Worm (Caenorhabditis elegans) whole organism, dauer: ENCODE results near the gene slc-46A.
"Not testable (repeated sequence)": the region's sequence is repeated elsewhere in the genome, so short reads cannot be mapped to it uniquely, and the experiment has no call there.

ENCODE experiments used
- unc-62 ChIP-seq: sonication (generic microtip); optimal IDR thresholded peaks from 2 replicates; lab custom pipeline; 2017; ENCODE audit warnings: missing biosample characterization, missing genetic modification reagents, missing genetic modification characterization

slc-46A gene

DNA sequence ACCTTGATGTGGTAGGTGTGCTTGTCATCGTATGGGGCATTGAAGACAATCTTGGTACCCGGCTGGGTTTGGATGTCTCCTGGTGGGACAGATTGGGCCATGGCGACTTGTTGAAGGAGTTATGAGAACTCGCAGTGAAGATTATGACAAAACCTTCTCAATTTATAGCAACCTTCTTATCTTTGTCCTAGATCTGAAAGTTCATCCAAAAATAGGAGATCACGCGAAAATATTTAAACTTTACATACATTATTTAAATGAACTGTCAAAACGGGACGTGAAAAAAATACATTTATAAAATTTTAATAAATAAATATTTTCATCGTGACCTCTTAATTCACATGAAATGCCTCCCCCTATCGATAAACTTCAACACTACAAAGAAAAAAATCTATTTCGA is 6.0 kb upstream of the slc-46A start, which contains the start of the genes msp-59 and ZK354.2:
msp-59 (minus strand) TSS at position 101 of the 400 bp plus-strand sequence.
ZK354.2 (plus strand) TSS at position 395 of the 400 bp plus-strand sequence.
- not testable (repeated sequence) for TF ChIP-seq unc-62 (GFP tag; lab: Kevin White, UChicago)

DNA sequence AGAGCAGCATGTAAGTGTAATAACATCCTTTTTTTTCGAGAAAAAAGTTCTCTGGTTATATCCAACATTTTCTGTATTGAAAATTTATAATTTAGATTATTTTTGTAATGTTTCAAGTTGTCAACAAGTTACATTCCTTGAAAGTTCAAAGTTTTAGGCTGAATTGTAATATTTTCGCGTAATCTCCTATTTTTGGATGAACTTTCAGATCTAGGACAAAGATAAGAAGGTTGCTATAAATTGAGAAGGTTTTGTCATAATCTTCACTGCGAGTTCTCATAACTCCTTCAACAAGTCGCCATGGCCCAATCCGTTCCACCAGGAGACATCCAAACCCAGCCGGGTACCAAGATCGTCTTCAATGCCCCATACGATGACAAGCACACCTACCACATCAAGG is 2.8 kb upstream of the slc-46A start, which contains the start of gene msp-65:
msp-65 (plus strand) TSS at position 301 of the 400 bp plus-strand sequence.
- TF ChIP-seq unc-62 (GFP tag; lab: Kevin White, UChicago) = not testable (repeated sequence)

DNA sequence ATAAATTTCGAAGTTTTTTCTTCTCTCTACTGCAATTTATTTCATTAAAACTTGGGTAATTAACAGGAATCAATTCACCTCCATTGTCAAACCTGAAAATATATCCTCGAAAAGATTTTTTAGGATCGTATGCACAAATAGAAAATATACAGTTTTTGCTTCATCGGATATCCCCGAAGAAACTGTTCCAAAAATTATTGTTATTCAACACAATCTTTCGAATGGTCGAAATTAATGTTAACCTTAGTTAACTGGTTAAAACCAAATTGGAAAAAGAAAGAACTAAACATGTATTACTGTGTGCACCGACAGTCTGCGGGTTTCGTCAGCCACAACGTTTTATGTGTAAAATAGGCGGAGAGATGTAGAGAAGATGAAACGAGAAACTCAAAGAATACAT is 1.9 kb upstream of the slc-46A start:
- no peak for TF ChIP-seq unc-62 (GFP tag; lab: Kevin White, UChicago)

DNA sequence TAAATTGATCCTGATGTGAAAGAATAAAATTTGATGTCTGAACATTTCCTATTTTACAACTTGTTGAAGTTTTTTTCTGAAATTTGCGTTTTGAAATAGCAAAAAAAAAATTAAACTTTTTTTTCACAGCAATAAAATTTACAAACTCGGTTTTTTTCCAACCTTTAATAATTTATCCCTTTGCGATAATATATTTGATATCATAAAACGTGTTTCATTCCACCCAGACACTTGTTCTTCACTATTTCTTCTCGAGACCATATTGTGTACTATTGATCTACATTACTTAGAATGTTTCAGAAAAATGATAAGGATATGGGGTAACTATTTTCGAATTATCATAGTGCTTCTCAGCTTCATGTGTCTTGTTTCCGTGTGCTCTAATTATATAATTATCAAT is 7.1 kb downstream of the slc-46A start, which contains the start of gene Y4C6B.4:
Y4C6B.4 (plus strand) TSS at position 301 of the 400 bp plus-strand sequence.
- no peak for TF ChIP-seq unc-62 (GFP tag; lab: Kevin White, UChicago)

ce11 chrIV:5332178-5332577 is 13.1 kb downstream of the slc-46A start, which contains the start of gene Y4C6B.3:
Gene Y4C6B.3 (plus strand): TSS chrIV:5332478.
- no peak for TF ChIP-seq unc-62 (GFP tag; lab: Kevin White, UChicago)

- no peak for TF ChIP-seq unc-62 (GFP tag; lab: Kevin White, UChicago)
Observed at ce11 chrIV:5333484-5333883, 14.4 kb downstream of the slc-46A start.

- TF ChIP-seq unc-62 (GFP tag; lab: Kevin White, UChicago) = no peak
Observed at ce11 chrIV:5334518-5334917, 15.5 kb downstream of the slc-46A start.

ce11 chrIV:5337649-5338048 is 18.6 kb downstream of the slc-46A start:
- TF ChIP-seq unc-62 (GFP tag; lab: Kevin White, UChicago) = no peak

DNA sequence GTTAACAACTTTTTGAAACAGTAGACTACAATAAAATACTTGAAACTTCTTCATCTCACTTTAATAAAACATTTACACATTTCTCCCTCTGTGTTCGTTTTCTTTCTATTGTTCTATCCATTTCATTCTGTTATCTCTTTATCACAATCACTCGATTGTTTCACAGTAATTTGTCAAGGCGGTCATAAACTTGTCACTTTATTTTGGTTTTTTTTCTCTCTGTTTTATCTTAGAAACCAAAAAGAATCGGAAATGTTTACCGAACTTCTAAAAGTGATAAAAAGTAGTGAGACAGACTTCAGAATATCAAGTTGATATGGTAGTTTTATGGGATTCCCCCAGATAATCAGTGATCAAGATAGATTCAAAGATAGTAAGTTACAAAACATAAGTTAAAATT is 20.2 kb downstream of the slc-46A start, which contains the start of gene Y4C6B.2:
Y4C6B.2 (plus strand) TSS at position 320 of the 400 bp plus-strand sequence.
- no peak for TF ChIP-seq unc-62 (GFP tag; lab: Kevin White, UChicago)

DNA sequence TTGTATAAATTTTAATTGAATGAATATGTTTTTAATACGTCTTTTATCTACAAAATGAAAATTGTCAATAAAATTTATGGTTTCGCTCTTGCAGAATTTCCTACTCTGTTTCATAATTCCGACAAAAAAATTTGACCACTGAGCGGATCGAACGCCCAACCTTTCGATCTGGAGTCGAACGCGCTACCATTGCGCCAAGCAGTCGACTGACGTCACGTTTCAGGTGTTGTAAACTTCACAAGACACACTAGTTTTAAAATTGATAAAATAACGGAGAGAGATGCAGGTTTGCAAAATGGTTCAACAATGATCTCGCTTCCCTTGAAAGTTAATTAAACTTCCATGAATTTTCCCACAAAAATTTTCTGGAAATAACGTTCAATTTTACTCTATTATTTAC is 25.1 kb downstream of the slc-46A start:
- no peak for TF ChIP-seq unc-62 (GFP tag; lab: Kevin White, UChicago)

DNA sequence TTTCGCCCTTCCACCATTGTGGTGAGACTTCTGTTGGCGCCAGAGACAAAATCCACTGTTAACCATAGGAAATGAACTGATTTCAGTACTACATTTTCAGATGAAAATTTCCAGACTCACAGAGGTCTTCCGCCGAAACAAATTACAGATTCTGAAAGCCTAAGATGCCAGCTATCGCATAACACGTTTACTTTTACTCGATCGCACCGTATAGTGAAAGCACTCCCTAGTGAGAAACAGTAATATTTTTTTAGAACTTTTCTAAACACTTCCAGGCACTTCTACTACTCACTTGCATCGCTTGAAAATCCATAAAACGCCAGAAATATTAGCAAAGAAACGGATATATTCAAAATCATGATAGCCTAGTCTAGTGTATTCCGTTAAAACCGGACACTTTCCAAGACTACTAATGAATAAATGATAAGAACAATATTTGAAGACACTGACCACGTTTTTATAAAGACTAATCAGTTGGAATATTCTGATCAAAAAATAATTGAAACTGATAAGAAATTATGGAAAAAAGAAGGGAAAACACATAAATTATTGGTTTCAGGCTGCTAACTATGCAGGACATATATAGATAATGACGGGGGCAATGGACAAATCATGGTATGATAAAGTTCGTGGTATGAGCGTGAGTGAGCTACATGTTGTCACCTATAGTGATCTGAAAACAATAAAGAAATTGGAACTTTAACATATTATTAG is 31.6 kb downstream of the slc-46A start, which contains the start of gene gba-4:
gba-4 (minus strand) TSS at position 418 of the 714 bp plus-strand sequence.
- TF ChIP-seq unc-62 (GFP tag; lab: Kevin White, UChicago) = not testable (repeated sequence)

DNA sequence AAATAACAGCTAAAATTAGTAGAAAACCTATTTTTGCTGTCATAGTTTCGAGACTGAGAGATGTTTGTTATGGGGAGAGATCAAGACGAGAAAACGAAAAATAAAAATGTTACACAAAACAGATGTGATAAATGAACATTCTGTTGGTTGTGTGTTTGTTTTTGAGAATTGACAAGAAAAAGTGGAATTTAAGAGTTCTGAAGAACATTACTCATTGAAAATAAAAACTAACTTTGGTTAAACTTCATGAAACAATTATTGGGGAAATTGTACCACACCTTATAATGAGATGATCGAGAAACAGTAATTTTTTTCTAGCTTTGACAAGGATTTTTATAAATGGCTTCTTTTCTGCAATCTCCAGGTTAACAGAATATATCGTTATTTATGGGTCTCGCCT is 34.3 kb downstream of the slc-46A start, which contains the start of gene Y4C6B.7:
Y4C6B.7 (minus strand) TSS at position 101 of the 400 bp plus-strand sequence.
- TF ChIP-seq unc-62 (GFP tag; lab: Kevin White, UChicago) = no peak

DNA sequence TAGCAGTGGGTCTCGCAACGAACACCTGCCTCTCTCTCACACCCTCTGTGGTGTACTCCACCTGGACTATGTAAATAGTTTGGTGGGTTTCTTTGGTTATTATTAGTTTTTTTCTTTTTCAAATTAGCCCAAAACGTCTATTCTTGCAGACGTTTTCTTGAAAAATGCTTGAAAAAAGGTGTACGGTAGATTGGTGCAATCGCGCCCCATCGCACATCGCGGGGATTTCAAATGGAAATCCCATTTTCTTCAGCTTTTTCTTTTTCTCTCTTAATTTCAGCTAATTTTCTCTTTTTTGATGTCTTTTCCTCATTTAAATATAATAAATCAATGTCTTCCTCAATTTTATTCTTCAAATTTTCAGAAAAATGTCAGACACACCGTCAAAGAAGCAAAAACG is 35.1 kb downstream of the slc-46A start, which contains the start of gene Y4C6B.1:
Y4C6B.1 (plus strand) TSS at position 365 of the 400 bp plus-strand sequence.
- no peak for TF ChIP-seq unc-62 (GFP tag; lab: Kevin White, UChicago)

- TF ChIP-seq unc-62 (GFP tag; lab: Kevin White, UChicago) = no peak
Observed at ce11 chrIV:5354564-5354963, 35.5 kb downstream of the slc-46A start.

DNA sequence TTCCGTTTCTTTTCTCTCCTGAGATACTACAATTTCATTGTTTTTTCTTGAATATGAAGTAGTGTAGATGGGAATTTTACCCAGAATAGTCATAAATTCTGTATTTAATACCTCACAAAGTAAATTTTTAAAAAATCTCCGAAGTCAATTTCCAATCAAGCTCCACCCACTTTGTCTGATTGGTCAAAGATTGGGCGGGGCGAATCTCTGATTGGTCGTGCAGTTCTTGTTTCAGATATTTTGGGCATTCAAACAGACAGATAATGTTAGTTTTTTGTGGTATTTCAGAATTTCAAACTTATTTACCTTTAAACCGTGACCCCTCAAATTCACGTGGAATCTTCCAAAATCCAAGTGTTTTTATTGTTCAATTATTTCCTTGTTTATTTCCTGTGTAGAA is 41.5 kb downstream of the slc-46A start, which contains the start of gene F41H10.5:
F41H10.5 (plus strand) TSS at position 375 of the 400 bp plus-strand sequence.
- TF ChIP-seq unc-62 (GFP tag; lab: Kevin White, UChicago) = no peak

ce11 chrIV:5364135-5364609 is 45.1 kb downstream of the slc-46A start, which contains the start of the genes hda-6 and F41H10.4:
Gene hda-6 (minus strand): TSS chrIV:5364306.
Gene F41H10.4 (plus strand): TSS chrIV:5364559.
- no peak for TF ChIP-seq unc-62 (GFP tag; lab: Kevin White, UChicago)
